Worm (Caenorhabditis elegans): ENCODE data around the gene phf-10.

Gene phf-10

DNA sequence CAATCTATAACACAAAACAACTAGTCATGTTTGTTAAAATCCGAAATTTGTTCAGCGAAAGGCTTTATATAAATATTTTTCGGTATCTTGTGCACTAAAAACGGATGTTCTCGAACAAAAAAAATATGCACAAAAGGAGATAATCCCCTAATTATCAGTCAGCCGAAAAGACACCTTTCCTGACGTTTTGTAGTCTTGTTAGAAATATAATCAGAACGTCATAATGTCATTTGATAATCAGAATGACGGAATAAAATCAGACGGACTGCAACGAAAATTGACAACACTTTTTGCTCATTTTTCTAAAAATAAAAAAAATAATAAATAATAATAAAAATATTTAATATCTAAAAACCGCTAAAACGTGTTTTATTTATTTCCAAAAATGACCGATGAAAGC, 27.4 kb downstream of the phf-10 start:
- TF ChIP-seq nhr-76 (tag; optimal IDR thresholded peaks at IDR 0.05): no peak
- TF ChIP-seq dsc-1 (tag; optimal IDR thresholded peaks at IDR 0.05): peak; percentile 85
- TF ChIP-seq pax-3 (tag; optimal IDR thresholded peaks at IDR 0.05): peak; percentile 47
- TF ChIP-seq fkh-8 (tag; optimal IDR thresholded peaks at IDR 0.05): peak; percentile 61
- TF ChIP-seq nhr-71 (tag; optimal IDR thresholded peaks at IDR 0.05): peak; percentile 3
- no peak for TF ChIP-seq mef-2 (tag; optimal IDR thresholded peaks at IDR 0.05)

ce11 chrV:281616-282015, 29.7 kb downstream of the phf-10 start, which contains the start of gene npr-5:
Gene npr-5 (minus strand): TSS chrV:281716.
- TF ChIP-seq ceh-63 (GFP tag; optimal IDR thresholded peaks at IDR 0.05) (no peak), nhr-84 (tag; optimal IDR thresholded peaks at IDR 0.05) (no peak), nhr-237 (tag; optimal IDR thresholded peaks at IDR 0.05) (no peak), zip-4 (GFP tag; optimal IDR thresholded peaks at IDR 0.05) (no peak), mab-9 (GFP tag; IDR thresholded peaks at IDR 0.05) (no peak), ztf-4 (tag; optimal IDR thresholded peaks at IDR 0.05) (no peak), ceh-88 (GFP tag; IDR thresholded peaks at IDR 0.05) (no peak), hpl-2 (GFP tag; optimal IDR thresholded peaks at IDR 0.05) (no peak), lin-15B (tag; optimal IDR thresholded peaks at IDR 0.05) (no peak), fos-1 (tag; optimal IDR thresholded peaks at IDR 0.05) (no peak)

DNA sequence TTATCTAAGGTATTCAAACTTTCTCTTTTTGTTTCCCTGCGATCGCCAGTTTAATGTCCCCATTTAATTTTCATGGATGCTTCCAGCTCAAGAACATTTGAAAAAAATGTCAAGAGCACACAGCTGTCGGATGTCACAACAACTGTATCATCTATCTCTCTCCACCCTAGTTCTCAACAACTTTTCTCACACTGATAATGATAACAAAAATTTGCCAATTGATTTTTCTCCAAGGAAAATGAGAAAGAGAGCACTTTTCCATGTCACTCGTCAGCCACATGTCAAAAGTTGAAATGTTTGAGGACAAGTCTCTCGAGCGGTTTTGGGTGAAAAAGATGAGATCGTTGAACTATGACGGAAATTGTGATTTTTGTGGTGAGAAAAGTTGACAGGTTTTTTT, 30.3 kb downstream of the phf-10 start:
- TF ChIP-seq elt-3 (tag; optimal IDR thresholded peaks at IDR 0.05) (no peak), unc-62 (GFP tag; optimal IDR thresholded peaks at IDR 0.05) (no peak), unc-86 (tag; optimal IDR thresholded peaks at IDR 0.05) (no peak), C16A3.4 (tag; optimal IDR thresholded peaks at IDR 0.05) (peak; percentile 17), unc-130 (tag; optimal IDR thresholded peaks at IDR 0.05) (peak; percentile 37), irx-1 (tag; optimal IDR thresholded peaks at IDR 0.05) (no peak), swsn-7 (tag; optimal IDR thresholded peaks at IDR 0.05) (no peak), lsy-2 (tag; optimal IDR thresholded peaks at IDR 0.05) (peak; percentile 39 to 62), pax-3 (tag; optimal IDR thresholded peaks at IDR 0.05) (no peak), nhr-11 (tag; optimal IDR thresholded peaks at IDR 0.05) (no peak), nhr-12 (tag; optimal IDR thresholded peaks at IDR 0.05) (no peak), pag-3 (tag; optimal IDR thresholded peaks at IDR 0.05; ENCODE audit: borderline replicate concordance, insufficient read depth) (peak; percentile 68), nhr-84 (tag; optimal IDR thresholded peaks at IDR 0.05) (no peak), fkh-8 (tag; optimal IDR thresholded peaks at IDR 0.05) (no peak), ceh-63 (GFP tag; optimal IDR thresholded peaks at IDR 0.05) (no peak), hlh-17 (GFP tag; optimal IDR thresholded peaks at IDR 0.05; ENCODE audit: borderline replicate concordance) (no peak), ces-1 (GFP tag; optimal IDR thresholded peaks at IDR 0.05) (no peak), grh-1 (GFP tag; IDR thresholded peaks at IDR 0.05) (no peak), elt-2 (tag; optimal IDR thresholded peaks at IDR 0.05) (no peak), C34B4.2 (tag; optimal IDR thresholded peaks at IDR 0.05) (no peak), fkh-10 (GFP tag; optimal IDR thresholded peaks at IDR 0.05) (no peak), hpl-2 (GFP tag; optimal IDR thresholded peaks at IDR 0.05) (no peak), unc-98 (GFP tag; IDR thresholded peaks at IDR 0.05) (no peak), fkh-4 (tag; optimal IDR thresholded peaks at IDR 0.05; ENCODE audit: borderline replicate concordance) (no peak), lin-13 (GFP tag; optimal IDR thresholded peaks at IDR 0.05) (no peak), ets-5 (GFP tag; IDR thresholded peaks at IDR 0.05) (no peak), sptf-1 (tag; optimal IDR thresholded peaks at IDR 0.05) (no peak), mef-2 (tag; optimal IDR thresholded peaks at IDR 0.05) (no peak), alr-1 (tag; optimal IDR thresholded peaks at IDR 0.05; ENCODE audit: borderline replicate concordance) (no peak), nhr-85 (tag) (no peak), F16B12.6 (tag; optimal IDR thresholded peaks at IDR 0.05) (no peak), nhr-19 (GFP tag; conservative IDR thresholded peaks at IDR 0.05) (0 out of 2 replicates have a peak, but pooled peaks have one; percentile 25), nhr-71 (tag; optimal IDR thresholded peaks at IDR 0.05) (peak; percentile 59), nhr-76 (tag; optimal IDR thresholded peaks at IDR 0.05) (no peak), efl-1 (optimal IDR thresholded peaks at IDR 0.05) (peak in 1 of 2 experiments; percentile 23), efl-1 (GFP tag; optimal IDR thresholded peaks at IDR 0.05 in 1 of 2) (peak in 1 of 2 experiments; percentile 46), zag-1 (tag; optimal IDR thresholded peaks at IDR 0.05) (no peak), nhr-77 (tag; optimal IDR thresholded peaks at IDR 0.05) (no peak), nhr-90 (tag; optimal IDR thresholded peaks at IDR 0.05; ENCODE audit: poor library complexity) (no peak), ztf-11 (tag; optimal IDR thresholded peaks at IDR 0.05) (no peak), mdl-1 (tag; optimal IDR thresholded peaks at IDR 0.05) (no peak)

All from whole organism, L1 larva.